Worm (Caenorhabditis elegans): ENCODE data around the gene hsp-17.

hsp-17 gene

ce11 chrV:8383716-8384115, 2.0 kb downstream of the hsp-17 start, which contains the start of gene F52E1.14:
Gene F52E1.14, plus strand, starts transcription at chrV:8383922.
- TF ChIP-seq efl-3 (GFP tag; optimal IDR thresholded peaks at IDR 0.05) (no peak), hpl-2 (GFP tag; optimal IDR thresholded peaks at IDR 0.05) (no peak), ets-5 (GFP tag; IDR thresholded peaks at IDR 0.05) (no peak), zag-1 (tag; optimal IDR thresholded peaks at IDR 0.05) (no peak), elt-3 (tag; optimal IDR thresholded peaks at IDR 0.05) (no peak), pag-3 (tag; optimal IDR thresholded peaks at IDR 0.05; ENCODE audit: borderline replicate concordance, insufficient read depth) (no peak), lin-35 (GFP tag; optimal IDR thresholded peaks at IDR 0.05) (peak in 1 of 2 experiments; percentile 45), aly-2 (tag; optimal IDR thresholded peaks at IDR 0.05) (no peak), isw-1 (GFP tag; IDR thresholded peaks at IDR 0.05) (no peak), elt-2 (tag; optimal IDR thresholded peaks at IDR 0.05) (peak; percentile 95), nhr-19 (GFP tag; conservative IDR thresholded peaks at IDR 0.05) (no peak), jun-1 (tag; optimal IDR thresholded peaks at IDR 0.05) (peak; percentile 24), alr-1 (tag; optimal IDR thresholded peaks at IDR 0.05; ENCODE audit: borderline replicate concordance) (no peak), nhr-71 (tag; optimal IDR thresholded peaks at IDR 0.05) (peak; percentile 14)

ce11 chrV:8380076-8380475, 5.7 kb downstream of the hsp-17 start:
- no peak for TF ChIP-seq nhr-84 (tag; optimal IDR thresholded peaks at IDR 0.05)
- no peak for TF ChIP-seq C34B4.2 (tag; optimal IDR thresholded peaks at IDR 0.05)
- TF ChIP-seq ceh-88 (GFP tag; IDR thresholded peaks at IDR 0.05) = no peak
- TF ChIP-seq lin-13 (GFP tag; optimal IDR thresholded peaks at IDR 0.05) = no peak
- TF ChIP-seq nhr-71 (tag; optimal IDR thresholded peaks at IDR 0.05) = no peak
- no peak for TF ChIP-seq ceh-90 (tag; optimal IDR thresholded peaks at IDR 0.05)
- no peak for TF ChIP-seq lin-39 (tag; optimal IDR thresholded peaks at IDR 0.05)
- TF ChIP-seq hlh-4 (tag; optimal IDR thresholded peaks at IDR 0.05) = no peak
- TF ChIP-seq nhr-76 (tag; optimal IDR thresholded peaks at IDR 0.05) = no peak
- no peak for TF ChIP-seq Y116A8C.19 (tag; optimal IDR thresholded peaks at IDR 0.05; ENCODE audit: borderline replicate concordance)
- TF ChIP-seq lin-35 (GFP tag; optimal IDR thresholded peaks at IDR 0.05) = no peak
- no peak for TF ChIP-seq zip-4 (GFP tag; optimal IDR thresholded peaks at IDR 0.05)
- TF ChIP-seq elt-3 (tag; optimal IDR thresholded peaks at IDR 0.05) = no peak
- TF ChIP-seq nhr-85 (tag) = no peak
- TF ChIP-seq lir-3 (tag; optimal IDR thresholded peaks at IDR 0.05; ENCODE audit: poor library complexity) = no peak
- no peak for TF ChIP-seq nhr-12 (tag; optimal IDR thresholded peaks at IDR 0.05)

- TF ChIP-seq hlh-17 (GFP tag; optimal IDR thresholded peaks at IDR 0.05; ENCODE audit: borderline replicate concordance) (no peak), irx-1 (tag; optimal IDR thresholded peaks at IDR 0.05) (no peak), efl-1 (optimal IDR thresholded peaks at IDR 0.05) (no peak), efl-1 (GFP tag; optimal IDR thresholded peaks at IDR 0.05 in 1 of 2) (peak in 1 of 2 experiments; percentile 1), nhr-77 (tag; optimal IDR thresholded peaks at IDR 0.05) (no peak), efl-3 (GFP tag; optimal IDR thresholded peaks at IDR 0.05) (no peak), aly-2 (tag; optimal IDR thresholded peaks at IDR 0.05) (no peak), isw-1 (GFP tag; IDR thresholded peaks at IDR 0.05) (no peak), blmp-1 (tag; optimal IDR thresholded peaks at IDR 0.05) (peak; percentile 45), hpl-2 (GFP tag; optimal IDR thresholded peaks at IDR 0.05) (no peak)
Observed at ce11 chrV:8379206-8379605, 6.5 kb downstream of the hsp-17 start, which contains the start of gene F52E1.5. Gene F52E1.5, plus strand, starts transcription at chrV:8379506.

ce11 chrV:8375849-8376248, 9.9 kb downstream of the hsp-17 start, which contains the start of gene F38E1.3:
Gene F38E1.3, plus strand, starts transcription at chrV:8376149.
- TF ChIP-seq lsy-2 (tag; optimal IDR thresholded peaks at IDR 0.05) (no peak), nhr-85 (tag) (no peak), hlh-17 (GFP tag; optimal IDR thresholded peaks at IDR 0.05; ENCODE audit: borderline replicate concordance) (no peak), blmp-1 (tag; optimal IDR thresholded peaks at IDR 0.05) (no peak), nhr-90 (tag; optimal IDR thresholded peaks at IDR 0.05; ENCODE audit: poor library complexity) (no peak), lin-14 (GFP tag; optimal IDR thresholded peaks at IDR 0.05) (no peak), nhr-12 (tag; optimal IDR thresholded peaks at IDR 0.05) (no peak)
